Worm (Caenorhabditis elegans) whole organism, midembryonic: ENCODE results near the gene Y64G10A.7.

Experiments used
- T22C8.4 ChIP-seq: fragments of 200-800 bp; sonication (Bioruptor generic); IDR thresholded peaks from 2 replicates; pipeline ENCODE4 v1.3.6; 2022; ENCODE audit warnings: missing genetic modification characterization, missing compliant biosample characterization
- cog-1 ChIP-seq: sonication (generic microtip); optimal IDR thresholded peaks from 2 replicates; lab custom pipeline; 2016; ENCODE audit warnings: missing genetic modification characterization, missing compliant biosample characterization
- flt-1 ChIP-seq: fragments of 200-800 bp; sonication (Bioruptor generic); IDR thresholded peaks from 2 replicates; pipeline ENCODE4 v1.3.6; 2022; ENCODE audit warnings: missing genetic modification characterization, missing compliant biosample characterization
- klf-2 ChIP-seq: fragments of 200-800 bp; sonication (Bioruptor generic); conservative IDR thresholded peaks from 2 replicates; pipeline ENCODE4 v1.3.6; 2022; ENCODE audit warnings: missing genetic modification reagents, missing genetic modification characterization, missing compliant biosample characterization
- med-1 ChIP-seq: sonication (generic microtip); optimal IDR thresholded peaks from 2 replicates; lab custom pipeline; 2017; ENCODE audit warnings: missing genetic modification characterization, mild to moderate bottlenecking, missing compliant biosample characterization, antibody characterized with exemption, missing genetic modification reagents; ENCODE audit not compliant: insufficient read depth
- ref-1 ChIP-seq: fragments of 200-800 bp; sonication (Bioruptor generic); conservative IDR thresholded peaks from 2 replicates; pipeline ENCODE4 v1.3.6; 2022; ENCODE audit warnings: missing genetic modification reagents, missing genetic modification characterization, missing compliant biosample characterization
- tab-1 ChIP-seq: fragments of 200-800 bp; sonication (Bioruptor generic); IDR thresholded peaks from 2 replicates; pipeline ENCODE4 v1.3.6; 2022; ENCODE audit warnings: missing genetic modification characterization, missing compliant biosample characterization
- ztf-23 ChIP-seq: fragments of 200-800 bp; sonication (Bioruptor generic); IDR thresholded peaks from 2 replicates; pipeline ENCODE4 v1.3.6; 2022; ENCODE audit warnings: missing genetic modification reagents, missing genetic modification characterization, missing compliant biosample characterization
- ztf-29 ChIP-seq: fragments of 200-800 bp; sonication (Bioruptor generic); IDR thresholded peaks from 2 replicates; pipeline ENCODE4 v1.3.6; 2022; ENCODE audit warnings: missing genetic modification reagents, missing genetic modification characterization, missing compliant biosample characterization

ce11 chrIV:14259197-14259596, 32.5 kb upstream of the Y64G10A.7 start:
- no peak for TF ChIP-seq med-1
- no peak for TF ChIP-seq flt-1 (GFP tag; lab: Robert Waterston, UW)
- no peak for TF ChIP-seq ztf-23 (GFP tag; lab: Robert Waterston, UW)
- no peak for TF ChIP-seq klf-2 (GFP tag; lab: Robert Waterston, UW)
- no peak for TF ChIP-seq ref-1 (GFP tag; lab: Robert Waterston, UW)
- TF ChIP-seq T22C8.4 (GFP tag; lab: Robert Waterston, UW), result no peak
- no peak for TF ChIP-seq ztf-29
- no peak for TF ChIP-seq tab-1 (GFP tag; lab: Robert Waterston, UW)
- no peak for TF ChIP-seq cog-1 (tag; lab: Kevin White, UChicago)
